Fruit fly (Drosophila melanogaster) whole organism, pupa: ENCODE data around the gene Cyp313a2.

ENCODE experiments used
- CG10348 ChIP-seq: fragments of 200-800 bp; sonication (Bioruptor generic); IDR thresholded peaks from 2 replicates; pipeline ENCODE4 v1.3.6; 2022; ENCODE audit warnings: missing biosample characterization, missing genetic modification characterization
- CG12605 ChIP-seq: fragments of 200-800 bp; sonication (Bioruptor generic); IDR thresholded peaks from 2 replicates; pipeline ENCODE4 v1.3.6; 2022; ENCODE audit warnings: missing biosample characterization, missing genetic modification characterization
- CG13204 ChIP-seq: fragments of 200-800 bp; sonication (Bioruptor generic); optimal IDR thresholded peaks from 2 replicates; lab custom pipeline; 2018; ENCODE audit warnings: missing biosample characterization, mild to moderate bottlenecking, missing genetic modification characterization, moderate library complexity
- CG14655 ChIP-seq: fragments of 200-800 bp; sonication (Bioruptor generic); optimal IDR thresholded peaks from 3 replicates; lab custom pipeline; 2017; ENCODE audit warnings: mild to moderate bottlenecking, missing biosample characterization, missing genetic modification reagents, missing genetic modification characterization
- CG15710 ChIP-seq: fragments of 200-800 bp; sonication (Bioruptor generic); optimal IDR thresholded peaks from 2 replicates; lab custom pipeline; 2018; ENCODE audit warnings: missing biosample characterization, mild to moderate bottlenecking, missing genetic modification characterization, moderate library complexity
- CG17806 ChIP-seq: fragments of 200-800 bp; sonication (Bioruptor generic); optimal IDR thresholded peaks from 2 replicates; lab custom pipeline; 2018; ENCODE audit warnings: missing biosample characterization, mild to moderate bottlenecking, missing genetic modification characterization, moderate library complexity
- CG32121 ChIP-seq: fragments of 200-800 bp; sonication (Bioruptor generic); IDR thresholded peaks from 2 replicates; pipeline ENCODE4 v1.3.6; 2022; ENCODE audit warnings: missing biosample characterization, missing genetic modification characterization
- CG34367 ChIP-seq: fragments of 200-800 bp; sonication (Bioruptor generic); optimal IDR thresholded peaks from 2 replicates; lab custom pipeline; 2018; ENCODE audit warnings: missing biosample characterization, mild to moderate bottlenecking, missing genetic modification characterization
- CG4496 ChIP-seq: fragments of 200-800 bp; sonication (Bioruptor generic); IDR thresholded peaks from 3 replicates; pipeline ENCODE4 v1.3.6; 2022; ENCODE audit warnings: missing biosample characterization, missing genetic modification characterization
- CG8159 ChIP-seq: fragments of 200-800 bp; sonication (Bioruptor generic); optimal IDR thresholded peaks from 3 replicates; lab custom pipeline; 2018; ENCODE audit warnings: missing biosample characterization, mild to moderate bottlenecking, missing genetic modification characterization, moderate library complexity
- CG8301 ChIP-seq: fragments of 200-800 bp; sonication (Bioruptor generic); optimal IDR thresholded peaks from 2 replicates; lab custom pipeline; 2018; ENCODE audit warnings: missing biosample characterization, mild to moderate bottlenecking, missing genetic modification characterization
- CG9948 ChIP-seq: fragments of 200-800 bp; sonication (Bioruptor generic); optimal IDR thresholded peaks from 2 replicates; lab custom pipeline; 2018; ENCODE audit warnings: missing biosample characterization, mild to moderate bottlenecking, missing genetic modification characterization, moderate library complexity
- D1 ChIP-seq: fragments of 200-800 bp; sonication (Bioruptor generic); optimal IDR thresholded peaks from 2 replicates; lab custom pipeline; 2018; ENCODE audit warnings: missing biosample characterization, mild to moderate bottlenecking, missing genetic modification characterization, moderate library complexity
- EcR ChIP-seq: fragments of 200-800 bp; sonication (Bioruptor generic); optimal IDR thresholded peaks from 3 replicates; lab custom pipeline; 2019; ENCODE audit warnings: missing biosample characterization, missing genetic modification characterization, mild to moderate bottlenecking, moderate library complexity, missing genetic modification reagents
- Ets98B ChIP-seq: fragments of 200-800 bp; sonication (Bioruptor generic); IDR thresholded peaks from 2 replicates; pipeline ENCODE4 v1.3.6; 2022; ENCODE audit warnings: missing biosample characterization, missing genetic modification characterization
- Pif1A ChIP-seq: fragments of 200-800 bp; sonication (Bioruptor generic); optimal IDR thresholded peaks from 3 replicates; lab custom pipeline; 2016; ENCODE audit warnings: missing biosample characterization, missing genetic modification characterization
- Pif1B ChIP-seq: fragments of 200-800 bp; sonication (Bioruptor generic); optimal IDR thresholded peaks from 3 replicates; lab custom pipeline; 2016; ENCODE audit warnings: missing biosample characterization, missing genetic modification characterization
- Snoo ChIP-seq: fragments of 200-800 bp; sonication (Bioruptor generic); optimal IDR thresholded peaks from 3 replicates; lab custom pipeline; 2017; ENCODE audit warnings: missing biosample characterization, mild to moderate bottlenecking, missing genetic modification characterization, inconsistent platforms
- fd96Ca ChIP-seq: fragments of 200-800 bp; sonication (Bioruptor generic); IDR thresholded peaks from 3 replicates; pipeline ENCODE4 v1.3.6; 2022; ENCODE audit warnings: missing biosample characterization, missing genetic modification characterization
- gl ChIP-seq: fragments of 200-800 bp; sonication (Bioruptor generic); optimal IDR thresholded peaks from 2 replicates; lab custom pipeline; 2018; ENCODE audit warnings: missing biosample characterization, mild to moderate bottlenecking, missing genetic modification characterization
- rn ChIP-seq: fragments of 200-800 bp; sonication (Bioruptor generic); IDR thresholded peaks from 2 replicates; pipeline ENCODE4 v1.3.6; 2022; ENCODE audit warnings: missing biosample characterization, missing genetic modification characterization

Cyp313a2 gene

dm6 chr3R:12252457-12253065 is 15.9 kb upstream of the Cyp313a2 start:
- TF ChIP-seq CG9948 (tag; lab: Kevin White, UChicago), result no peak
- no peak for TF ChIP-seq CG32121
- TF ChIP-seq CG8301 (tag; lab: Kevin White, UChicago), result no peak
- no peak for TF ChIP-seq Snoo (tag; lab: Kevin White, UChicago)
- no peak for TF ChIP-seq CG4496 (GFP tag; lab: Robert Waterston, UW)
- no peak for TF ChIP-seq rn (GFP tag; lab: Robert Waterston, UW)
- no peak for TF ChIP-seq Pif1A (GFP tag; lab: Kevin White, UChicago)
- no peak for TF ChIP-seq CG15710 (tag; lab: Kevin White, UChicago)
- no peak for TF ChIP-seq CG13204 (GFP tag; lab: Kevin White, UChicago)
- TF ChIP-seq CG12605, result no peak
- TF ChIP-seq gl (tag; lab: Kevin White, UChicago), result no peak
- TF ChIP-seq Ets98B, result no peak
- no peak for TF ChIP-seq fd96Ca (GFP tag; lab: Robert Waterston, UW)

DNA sequence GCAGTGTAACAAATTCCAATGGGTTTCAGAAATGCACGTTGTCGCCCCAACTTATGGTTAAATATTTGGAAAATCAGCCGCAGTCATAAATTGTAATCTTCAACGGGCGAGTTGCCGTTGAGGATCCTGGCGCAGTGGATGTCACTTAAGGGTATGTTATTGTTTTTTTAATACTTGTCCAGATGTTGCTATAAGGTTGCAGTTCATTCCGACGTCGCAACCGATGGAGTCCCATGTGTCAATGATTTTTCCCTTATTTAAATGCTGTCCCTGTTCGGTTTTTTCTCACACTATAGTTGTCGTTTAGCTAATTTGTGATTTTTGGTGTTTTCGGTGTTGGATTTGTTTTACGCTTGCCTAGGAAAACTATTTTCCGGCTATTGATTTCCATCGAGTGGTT is 14.8 kb upstream of the Cyp313a2 start:
- TF ChIP-seq D1 (tag; lab: Kevin White, UChicago) (no peak), CG12605 (no peak), CG13204 (GFP tag; lab: Kevin White, UChicago) (no peak), Pif1B (GFP tag; lab: Kevin White, UChicago) (no peak), CG4496 (GFP tag; lab: Robert Waterston, UW) (no peak), gl (tag; lab: Kevin White, UChicago) (no peak), CG32121 (no peak), fd96Ca (GFP tag; lab: Robert Waterston, UW) (no peak), CG15710 (tag; lab: Kevin White, UChicago) (no peak), CG34367 (tag; lab: Kevin White, UChicago) (no peak), CG10348 (GFP tag; lab: Robert Waterston, UW) (no peak), Pif1A (GFP tag; lab: Kevin White, UChicago) (no peak), CG14655 (GFP tag; lab: Kevin White, UChicago) (no peak), rn (GFP tag; lab: Robert Waterston, UW) (no peak), CG8301 (tag; lab: Kevin White, UChicago) (no peak)

- TF ChIP-seq CG13204 (GFP tag; lab: Kevin White, UChicago), result no peak
- no peak for TF ChIP-seq Snoo (tag; lab: Kevin White, UChicago)
- no peak for TF ChIP-seq Pif1B (GFP tag; lab: Kevin White, UChicago)
- no peak for TF ChIP-seq CG32121
Measured at dm6 chr3R:12250204-12250603, 13.5 kb upstream of the Cyp313a2 start.

DNA sequence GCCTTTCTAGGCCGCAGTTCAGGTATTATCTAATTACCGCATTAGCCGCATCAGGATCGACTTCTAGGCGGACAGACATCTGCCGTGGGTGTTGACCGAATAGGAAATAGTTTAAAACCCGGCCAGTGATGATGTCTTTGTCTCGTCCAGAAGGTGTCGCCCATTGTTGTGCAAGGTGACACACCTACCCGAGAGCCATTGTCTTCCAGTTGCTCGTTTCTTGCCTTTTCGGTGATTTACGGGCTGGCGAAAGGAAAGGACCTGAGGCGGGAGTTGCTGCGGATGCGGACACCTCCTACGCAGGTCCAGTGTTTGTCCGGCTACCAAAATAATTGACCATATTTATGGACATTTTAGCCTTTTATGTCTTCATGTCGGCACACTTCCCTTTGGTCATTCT is 11.5 kb upstream of the Cyp313a2 start:
- no peak for TF ChIP-seq CG32121

DNA sequence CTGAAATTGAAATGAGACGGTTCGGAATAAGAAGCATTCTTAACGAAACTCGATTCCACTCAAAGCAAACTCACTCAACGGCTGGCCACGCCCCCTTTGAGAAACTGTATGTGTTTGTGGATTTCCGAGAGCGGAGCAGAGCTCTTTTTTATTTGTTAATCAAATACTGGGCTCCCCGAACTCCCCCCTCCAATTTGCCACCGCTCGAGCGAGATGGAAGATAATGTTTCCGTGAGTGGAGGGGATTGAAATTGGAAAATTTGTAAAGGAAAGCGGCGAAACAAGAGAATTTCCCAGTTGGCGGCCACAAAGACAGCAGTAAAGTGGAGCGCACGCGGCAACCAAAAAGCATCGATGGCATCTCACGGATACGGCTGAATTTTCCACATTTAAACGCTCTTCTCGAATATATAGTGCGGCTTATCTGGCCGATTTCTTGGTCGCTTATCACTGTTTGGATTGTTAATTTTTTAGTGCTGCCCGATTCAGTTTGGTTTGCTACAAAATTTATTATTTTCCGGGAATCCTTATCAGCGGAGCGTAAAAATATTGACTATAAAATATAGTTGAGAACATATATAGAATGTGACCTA is 7.9 kb upstream of the Cyp313a2 start:
- TF ChIP-seq CG4496 (GFP tag; lab: Robert Waterston, UW), result peak; percentile 31; the same call in 1 of the 3 replicates
- peak; percentile 52; the same call in 1 of the 3 replicates for TF ChIP-seq fd96Ca (GFP tag; lab: Robert Waterston, UW)
- TF ChIP-seq CG9948 (tag; lab: Kevin White, UChicago), result no peak
- TF ChIP-seq CG13204 (GFP tag; lab: Kevin White, UChicago), result peak; percentile 16
- TF ChIP-seq CG17806, result no peak
- no peak for TF ChIP-seq CG32121
- no peak for TF ChIP-seq D1 (tag; lab: Kevin White, UChicago)
- no peak; the same call in 1 of the 2 replicates for TF ChIP-seq Ets98B

- TF ChIP-seq Snoo (tag; lab: Kevin White, UChicago) (no peak), CG34367 (tag; lab: Kevin White, UChicago) (no peak), CG12605 (no peak), D1 (tag; lab: Kevin White, UChicago) (no peak), Pif1A (GFP tag; lab: Kevin White, UChicago) (no peak), CG8159 (tag; lab: Kevin White, UChicago) (no peak), CG9948 (tag; lab: Kevin White, UChicago) (no peak), CG10348 (GFP tag; lab: Robert Waterston, UW) (no peak), CG13204 (GFP tag; lab: Kevin White, UChicago) (no peak), CG15710 (tag; lab: Kevin White, UChicago) (no peak), EcR (no peak), CG14655 (GFP tag; lab: Kevin White, UChicago) (no peak)
Measured at dm6 chr3R:12239166-12239565, 2.5 kb upstream of the Cyp313a2 start, which contains the start of gene Cyp313a3. TSS of gene Cyp313a3 (minus strand) at chr3R:12239266.

dm6 chr3R:12234584-12234983 is 2.1 kb downstream of the Cyp313a2 start, which contains the start of gene Cyp313a5:
TSS of gene Cyp313a5 (minus strand) at chr3R:12234684.
- TF ChIP-seq fd96Ca (GFP tag; lab: Robert Waterston, UW) (no peak), CG9948 (tag; lab: Kevin White, UChicago) (no peak), CG4496 (GFP tag; lab: Robert Waterston, UW) (no peak), Snoo (tag; lab: Kevin White, UChicago) (no peak), CG8301 (tag; lab: Kevin White, UChicago) (no peak), CG8159 (tag; lab: Kevin White, UChicago) (no peak), CG32121 (no peak), EcR (no peak), D1 (tag; lab: Kevin White, UChicago) (no peak), Ets98B (no peak), gl (tag; lab: Kevin White, UChicago) (no peak), CG10348 (GFP tag; lab: Robert Waterston, UW) (no peak), CG14655 (GFP tag; lab: Kevin White, UChicago) (no peak), CG34367 (tag; lab: Kevin White, UChicago) (no peak), CG12605 (no peak), CG13204 (GFP tag; lab: Kevin White, UChicago) (no peak)
